Worm (Caenorhabditis elegans) whole organism, L4/young adult: Measurements from ENCODE around the gene clec-60.

Experiments
- W03F9.2 ChIP-seq: fragments of 150-350 bp; optimal IDR thresholded peaks from 2 replicates; lab custom pipeline; 2014; ENCODE audit warnings: missing biosample characterization, missing genetic modification characterization
- him-1 ChIP-seq: sonication (generic microtip); optimal IDR thresholded peaks from 2 replicates; lab custom pipeline; 2016; ENCODE audit warnings: missing genotype, missing genetic modification reagents, missing genetic modification characterization, missing compliant biosample characterization

DNA sequence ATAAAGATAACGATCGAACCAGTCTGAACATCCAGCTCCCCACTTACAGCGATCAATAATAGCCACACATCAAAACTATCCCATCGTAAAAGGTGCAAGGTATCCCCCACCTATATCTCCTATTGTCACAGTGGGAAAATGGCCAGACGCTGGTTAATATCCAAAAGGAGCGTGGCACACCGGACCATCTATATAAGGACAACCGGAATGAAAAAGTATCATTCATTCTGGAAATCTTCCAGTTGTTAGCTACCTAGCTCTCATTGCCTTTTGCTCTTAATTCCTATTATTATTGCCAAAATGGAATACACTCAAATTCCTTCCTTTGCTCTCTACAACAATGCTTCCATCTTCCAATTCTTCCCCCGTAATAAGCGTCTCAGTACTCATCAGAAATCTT lies 4.7 kb downstream of the clec-60 start, which contains the start of gene ZK666.4:
- TF ChIP-seq him-1 (tag; lab: Kevin White, UChicago) (no peak), W03F9.2 (tag; lab: Kevin White, UChicago) (no peak)
